Worm (Caenorhabditis elegans) whole organism, L4 larva: ENCODE data around the gene srbc-76.
"Not testable (repeated sequence)": the region's sequence is repeated elsewhere in the genome, so short reads cannot be mapped to it uniquely, and the experiment has no call there.

Experiments used
- F37D6.2 ChIP-seq: sonication (generic microtip); optimal IDR thresholded peaks from 2 replicates; lab custom pipeline; 2016; ENCODE audit warnings: mild to moderate bottlenecking, missing genetic modification characterization, missing compliant biosample characterization
- F44E2.7 ChIP-seq: fragments of 200-800 bp; sonication (Bioruptor generic); IDR thresholded peaks from 2 replicates; pipeline ENCODE4 v2.1.2; 2022; ENCODE audit warnings: missing genetic modification characterization, missing compliant biosample characterization
- Y5F2A.4 ChIP-seq: fragments of 200-800 bp; sonication (Bioruptor generic); optimal IDR thresholded peaks from 2 replicates; lab custom pipeline; 2018; ENCODE audit warnings: mild to moderate bottlenecking, missing genetic modification characterization, missing compliant biosample characterization
- Y75B8A.6 ChIP-seq: fragments of 200-800 bp; sonication (Bioruptor generic); IDR thresholded peaks from 2 replicates; pipeline ENCODE4 v1.3.6; 2022; ENCODE audit warnings: missing genetic modification reagents, missing genetic modification characterization, missing compliant biosample characterization
- aha-1 ChIP-seq: fragments of 150-350 bp; peaks from one replicate; lab custom pipeline; 2014; ENCODE audit warnings: missing biosample characterization, missing genetic modification characterization
- arid-1 ChIP-seq: fragments of 200-800 bp; sonication (Bioruptor generic); conservative IDR thresholded peaks from 2 replicates; pipeline ENCODE4 v1.3.6; 2022; ENCODE audit warnings: missing genetic modification reagents, missing genetic modification characterization, missing compliant biosample characterization
- attf-4 ChIP-seq: sonication (generic microtip); optimal IDR thresholded peaks from 3 replicates; lab custom pipeline; 2017; ENCODE audit warnings: missing biosample characterization, missing genetic modification characterization
- ctbp-1 ChIP-seq: fragments of 200-800 bp; sonication (Bioruptor generic); IDR thresholded peaks from 2 replicates; pipeline ENCODE4 v1.3.6; 2022; ENCODE audit warnings: missing genetic modification reagents, missing genetic modification characterization, missing compliant biosample characterization
- daf-8 ChIP-seq: fragments of 200-800 bp; sonication (Bioruptor generic); IDR thresholded peaks from 2 replicates; pipeline ENCODE4 v1.3.6; 2022; ENCODE audit warnings: missing genetic modification characterization, missing compliant biosample characterization
- dmd-8 ChIP-seq: fragments of 200-800 bp; sonication (Bioruptor generic); IDR thresholded peaks from 2 replicates; pipeline ENCODE4 v1.3.6; 2022; ENCODE audit warnings: missing genetic modification characterization, missing compliant biosample characterization
- egl-43 ChIP-seq: fragments of 200-800 bp; sonication (Bioruptor generic); IDR thresholded peaks from 2 replicates; pipeline ENCODE4 v1.3.6; 2022; ENCODE audit warnings: missing genetic modification reagents, missing genetic modification characterization, missing compliant biosample characterization
- lim-7 ChIP-seq: fragments of 200-800 bp; sonication (Bioruptor generic); IDR thresholded peaks from 2 replicates; pipeline ENCODE4 v1.3.6; 2022; ENCODE audit warnings: missing genetic modification characterization, missing compliant biosample characterization
- lin-29 ChIP-seq: fragments of 200-800 bp; sonication (Bioruptor generic); IDR thresholded peaks from 2 replicates; pipeline ENCODE4 v1.3.6; 2022; ENCODE audit warnings: missing genetic modification reagents, missing genetic modification characterization, missing compliant biosample characterization
- lin-38 ChIP-seq: fragments of 200-800 bp; sonication (Bioruptor generic); IDR thresholded peaks from 2 replicates; pipeline ENCODE4 v1.3.6; 2022; ENCODE audit warnings: missing genetic modification reagents, missing genetic modification characterization, missing compliant biosample characterization
- lsy-2 ChIP-seq, 2 experiments: fragments of 150-350 bp in 1 of 2; sonication (generic microtip) in 1 of 2; optimal IDR thresholded peaks; 2 replicates each; lab custom pipeline; 2014 to 2017; ENCODE audit warnings: missing biosample characterization in 2 of 2, missing genetic modification characterization in 2 of 2
- madf-5 ChIP-seq, 2 experiments: fragments of 200-800 bp; sonication (Bioruptor generic); IDR thresholded peaks; 2 replicates each; pipeline ENCODE4 v1.3.6; 2022; ENCODE audit warnings: missing compliant biosample characterization in 2 of 2, missing genetic modification characterization in 2 of 2
- madf-9 ChIP-seq: fragments of 200-800 bp; sonication (Bioruptor generic); conservative IDR thresholded peaks from 2 replicates; pipeline ENCODE4 v1.3.6; 2022; ENCODE audit warnings: missing genetic modification reagents, missing genetic modification characterization, missing compliant biosample characterization
- nhr-102 ChIP-seq: sonication (generic microtip); optimal IDR thresholded peaks from 2 replicates; lab custom pipeline; 2016; ENCODE audit warnings: mild to moderate bottlenecking, missing genetic modification characterization, moderate library complexity, missing compliant biosample characterization
- nhr-111 ChIP-seq: fragments of 200-800 bp; sonication (Bioruptor generic); optimal IDR thresholded peaks from 2 replicates; lab custom pipeline; 2018; ENCODE audit warnings: mild to moderate bottlenecking, missing genetic modification characterization, missing compliant biosample characterization
- nhr-237 ChIP-seq: sonication (generic microtip); optimal IDR thresholded peaks from 2 replicates; lab custom pipeline; 2017; ENCODE audit warnings: missing biosample characterization, missing genetic modification characterization
- nhr-41 ChIP-seq: fragments of 200-800 bp; sonication (Bioruptor generic); IDR thresholded peaks from 2 replicates; pipeline ENCODE4 v1.3.6; 2022; ENCODE audit warnings: missing genetic modification reagents, missing genetic modification characterization, missing compliant biosample characterization
- nhr-42 ChIP-seq: fragments of 200-800 bp; sonication (Bioruptor generic); IDR thresholded peaks from 2 replicates; pipeline ENCODE4 v1.3.6; 2022; ENCODE audit warnings: missing genetic modification characterization, missing compliant biosample characterization
- nhr-77 ChIP-seq: fragments of 150-350 bp; optimal IDR thresholded peaks from 2 replicates; lab custom pipeline; 2014; ENCODE audit warnings: missing biosample characterization, missing genetic modification characterization
- pha-4 ChIP-seq, 2 experiments: fragments of 150-350 bp in 1 of 2; fragments of 200-800 bp in 1 of 2; sonication (Bioruptor generic) in 1 of 2; IDR thresholded peaks in 1 of 2; optimal IDR thresholded peaks in 1 of 2; 2 replicates each; pipeline versions ENCODE4 v1.3.6 to Lab custom; 2014 to 2022; ENCODE audit warnings: missing genetic modification characterization in 2 of 2, missing genetic modification reagents in 2 of 2, missing biosample characterization in 1 of 2, missing compliant biosample characterization in 1 of 2
- set-16 ChIP-seq: fragments of 200-800 bp; sonication (Bioruptor generic); IDR thresholded peaks from 2 replicates; pipeline ENCODE4 v1.3.6; 2022; ENCODE audit warnings: missing genetic modification reagents, missing genetic modification characterization, missing compliant biosample characterization
- unc-62 ChIP-seq, 3 experiments: fragments of 150-350 bp in 1 of 3; sonication (generic microtip); optimal IDR thresholded peaks in 2 of 3; peaks in 1 of 3; 1 replicate in 1 of 3; 2 replicates in 2 of 3; lab custom pipeline; 2014 to 2017; ENCODE audit warnings: missing biosample characterization in 3 of 3, missing genetic modification characterization in 3 of 3, missing genetic modification reagents in 3 of 3, missing genotype in 1 of 3
- zag-1 ChIP-seq: fragments of 150-350 bp; optimal IDR thresholded peaks from 2 replicates; lab custom pipeline; 2014; ENCODE audit warnings: missing biosample characterization, missing genetic modification characterization
- ztf-11 ChIP-seq: fragments of 150-350 bp; optimal IDR thresholded peaks from 2 replicates; lab custom pipeline; 2014; ENCODE audit warnings: missing biosample characterization, missing genetic modification characterization

Gene srbc-76

DNA sequence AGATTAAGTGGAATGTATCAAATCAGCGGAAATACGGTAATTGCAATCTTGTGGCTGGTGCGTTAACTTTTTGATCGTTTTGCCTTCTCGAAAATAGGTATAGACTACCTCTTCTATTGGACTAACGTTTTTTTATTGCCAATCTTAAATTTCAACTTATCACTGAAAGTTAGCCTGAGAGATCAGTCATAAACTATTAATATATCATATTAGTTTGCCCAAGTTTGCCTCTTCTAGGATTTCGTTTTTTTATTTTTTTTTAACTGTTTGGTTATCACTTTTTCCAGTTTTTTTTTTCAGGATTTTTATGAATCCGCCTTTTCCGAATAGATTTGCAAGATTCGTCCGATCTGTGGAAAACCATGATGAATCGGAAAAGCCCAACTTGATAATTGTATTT lies 7.7 kb upstream of the srbc-76 start, which contains the start of gene kin-30 (continued):
- TF ChIP-seq pha-4 (GFP tag; IDR thresholded peaks at IDR 0.05; lab: Robert Waterston, UW), result no peak
- no peak for TF ChIP-seq pha-4 (tag; optimal IDR thresholded peaks at IDR 0.05; lab: Kevin White, UChicago)
- TF ChIP-seq ztf-11 (tag; lab: Kevin White, UChicago), result no peak

ce11 chrV:15250304-15250703 lies 1.9 kb upstream of the srbc-76 start, which contains the start of gene srd-28:
TSS of gene srd-28 (plus strand) at chrV:15250604.
- not testable (repeated sequence) for TF ChIP-seq lin-29 (GFP tag; lab: Robert Waterston, UW); lin-38 (GFP tag; lab: Robert Waterston, UW); zag-1

DNA sequence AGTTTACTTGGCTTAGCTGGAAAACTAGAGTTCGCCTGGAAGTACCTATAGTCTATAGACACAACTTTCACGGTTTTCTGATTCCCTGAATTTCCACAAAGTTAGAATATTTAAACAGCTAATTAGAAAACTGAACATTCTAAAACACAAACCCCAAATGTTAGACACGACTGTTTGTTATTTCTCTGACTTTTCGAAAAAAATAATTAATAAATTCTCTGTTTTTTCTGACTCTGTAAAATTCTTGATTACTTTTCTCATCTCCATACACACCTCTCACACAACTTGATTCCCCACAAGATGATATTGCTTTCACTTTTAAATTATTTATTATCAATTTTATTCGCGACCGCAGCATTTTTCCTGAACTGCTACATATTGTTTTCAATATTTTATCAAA lies 1.3 kb downstream of the srbc-76 start, which contains the start of gene srbc-75:
Gene srbc-75, plus strand, starts transcription at position 301 of the 400 bp plus-strand sequence.
- TF ChIP-seq aha-1 (tag; lab: Kevin White, UChicago), result peak; percentile 54
- no peak for TF ChIP-seq F44E2.7

DNA sequence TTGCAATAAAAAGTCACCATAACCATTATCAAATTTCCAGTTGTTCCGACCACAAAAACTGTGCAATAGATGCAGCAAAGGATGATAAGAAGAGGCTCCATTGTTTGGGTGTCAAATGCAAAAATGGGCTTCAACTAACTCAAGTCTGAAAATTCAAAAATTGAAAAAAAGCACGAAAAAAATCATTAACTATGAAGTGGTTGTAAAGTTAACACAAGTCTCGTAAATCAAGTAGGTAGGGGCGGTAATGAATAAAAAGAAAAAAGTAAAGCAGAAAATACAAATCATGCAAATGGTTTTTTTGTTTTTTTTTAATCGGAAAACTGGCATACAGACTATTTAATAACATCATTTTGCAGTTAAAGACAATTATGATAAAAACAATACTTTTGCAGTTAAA lies 4.5 kb downstream of the srbc-76 start, which contains the start of gene srsx-39:
Gene srsx-39, minus strand, starts transcription at position 101 of the 400 bp plus-strand sequence.
- TF ChIP-seq madf-9 (GFP tag; lab: Robert Waterston, UW); nhr-42; daf-8: not testable (repeated sequence)

DNA sequence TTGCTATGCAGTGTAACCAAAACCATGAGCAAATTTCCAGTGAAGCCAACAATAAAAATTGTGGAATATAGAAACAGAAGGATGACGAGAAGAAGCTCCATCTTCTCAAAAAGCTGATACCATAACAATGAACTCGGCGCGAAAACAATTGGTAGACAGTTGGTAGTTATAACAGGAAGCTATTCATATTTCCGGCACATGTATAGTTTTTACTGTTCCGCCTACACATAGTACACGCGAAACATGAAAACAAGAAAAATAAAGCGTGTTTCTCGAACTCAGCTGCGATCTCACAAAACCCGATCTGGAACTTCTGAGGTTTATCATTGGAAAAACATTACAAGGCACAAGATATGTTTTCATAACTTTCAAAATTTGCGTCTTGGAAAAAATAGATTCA lies 6.9 kb downstream of the srbc-76 start, which contains the start of gene srsx-37:
Gene srsx-37, minus strand, starts transcription at position 101 of the 400 bp plus-strand sequence.
- TF ChIP-seq egl-43 (GFP tag; lab: Robert Waterston, UW) (no peak), daf-8 (no peak), dmd-8 (GFP tag; lab: Robert Waterston, UW) (no peak), Y75B8A.6 (GFP tag; lab: Robert Waterston, UW) (no peak)
- TF ChIP-seq, all 104 proteins: peak for 0

DNA sequence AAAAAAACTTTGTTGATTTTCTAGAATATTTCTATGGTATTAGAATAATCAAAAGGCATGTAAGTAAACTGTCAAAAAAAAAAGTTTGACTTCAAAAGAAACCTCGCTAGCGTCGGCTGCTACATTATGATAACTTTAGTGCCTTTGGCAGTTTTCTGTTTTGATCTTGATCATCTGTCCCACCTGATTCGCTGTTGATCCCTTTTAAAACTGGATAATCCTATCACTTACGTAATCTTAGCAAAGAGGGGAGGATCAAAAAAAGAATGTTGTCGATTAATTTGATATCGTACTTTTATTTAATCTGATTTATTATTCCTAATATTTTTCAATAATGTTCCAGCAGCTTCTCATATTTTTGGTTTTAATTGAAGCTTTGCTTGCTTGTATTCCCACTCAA lies 7.7 kb downstream of the srbc-76 start, which contains the start of gene M01B2.8:
Gene M01B2.8, plus strand, starts transcription at position 301 of the 400 bp plus-strand sequence.
- TF ChIP-seq nhr-41 (GFP tag; lab: Robert Waterston, UW), result no peak
- no peak for TF ChIP-seq F37D6.2 (tag; lab: Kevin White, UChicago)
- no peak for TF ChIP-seq lin-29 (GFP tag; lab: Robert Waterston, UW)
- no peak for TF ChIP-seq nhr-77 (tag; lab: Kevin White, UChicago)
- no peak for TF ChIP-seq nhr-42
- TF ChIP-seq arid-1 (GFP tag; lab: Robert Waterston, UW), result no peak
- no peak for TF ChIP-seq attf-4 (tag; lab: Kevin White, UChicago)
- TF ChIP-seq nhr-237 (tag; lab: Kevin White, UChicago), result no peak
- no peak for TF ChIP-seq ctbp-1 (GFP tag; lab: Robert Waterston, UW)
- no peak for TF ChIP-seq lim-7
- TF ChIP-seq nhr-111 (GFP tag; lab: Kevin White, UChicago), result no peak
- no peak for TF ChIP-seq set-16 (GFP tag; lab: Robert Waterston, UW)
- TF ChIP-seq nhr-102 (tag; lab: Kevin White, UChicago), result no peak
- TF ChIP-seq Y5F2A.4 (GFP tag; lab: Kevin White, UChicago), result no peak
- TF ChIP-seq unc-62 (GFP tag; optimal IDR thresholded peaks at IDR 0.05 in 1 of 2; lab: Kevin White, UChicago), result no peak
- TF ChIP-seq unc-62 (tag; optimal IDR thresholded peaks at IDR 0.05; lab: Kevin White, UChicago), result no peak
- no peak for TF ChIP-seq madf-5 (GFP tag; IDR thresholded peaks at IDR 0.05; lab: Robert Waterston, UW)

ce11 chrV:15262336-15262735 lies 10.2 kb downstream of the srbc-76 start, which contains the start of gene M01B2.10:
TSS of gene M01B2.10 (minus strand) at chrV:15262436.
- TF ChIP-seq lsy-2 (tag; optimal IDR thresholded peaks at IDR 0.05; lab: Kevin White, UChicago); nhr-42; unc-62 (GFP tag; optimal IDR thresholded peaks at IDR 0.05 in 1 of 2; lab: Kevin White, UChicago); unc-62 (tag; optimal IDR thresholded peaks at IDR 0.05; lab: Kevin White, UChicago): not testable (repeated sequence)
